Worm (Caenorhabditis elegans) whole organism, L3 larva: ENCODE results near the gene F22B5.10.

Experiments
- aly-2 ChIP-seq: fragments of 150-350 bp; optimal IDR thresholded peaks from 2 replicates; lab custom pipeline; 2014; ENCODE audit warnings: missing biosample characterization, missing genetic modification characterization
- ama-1 ChIP-seq: fragments of 150-350 bp; optimal IDR thresholded peaks from 2 replicates; lab custom pipeline; 2018
- ceh-82 ChIP-seq: fragments of 150-350 bp; optimal IDR thresholded peaks from 2 replicates; lab custom pipeline; 2014; ENCODE audit warnings: missing biosample characterization, missing genetic modification characterization
- elt-2 ChIP-seq: sonication (generic microtip); optimal IDR thresholded peaks from 2 replicates; lab custom pipeline; 2016; ENCODE audit warnings: missing genetic modification reagents, mild to moderate bottlenecking, missing genetic modification characterization, missing compliant biosample characterization
- elt-3 ChIP-seq, 3 experiments: fragments of 150-350 bp in 1 of 3; sonication (generic microtip) in 2 of 3; optimal IDR thresholded peaks; 2 replicates in 2 of 3; 4 replicates in 1 of 3; lab custom pipeline; 2014 to 2017; ENCODE audit warnings: missing biosample characterization in 3 of 3, missing genetic modification characterization in 3 of 3
- fkh-2 ChIP-seq: fragments of 150-350 bp; optimal IDR thresholded peaks from 2 replicates; lab custom pipeline; 2014; ENCODE audit warnings: missing biosample characterization, missing genetic modification reagents, missing genetic modification characterization
- mdl-1 ChIP-seq: fragments of 150-350 bp; optimal IDR thresholded peaks from 2 replicates; lab custom pipeline; 2014; ENCODE audit warnings: missing biosample characterization, missing genetic modification characterization

DNA sequence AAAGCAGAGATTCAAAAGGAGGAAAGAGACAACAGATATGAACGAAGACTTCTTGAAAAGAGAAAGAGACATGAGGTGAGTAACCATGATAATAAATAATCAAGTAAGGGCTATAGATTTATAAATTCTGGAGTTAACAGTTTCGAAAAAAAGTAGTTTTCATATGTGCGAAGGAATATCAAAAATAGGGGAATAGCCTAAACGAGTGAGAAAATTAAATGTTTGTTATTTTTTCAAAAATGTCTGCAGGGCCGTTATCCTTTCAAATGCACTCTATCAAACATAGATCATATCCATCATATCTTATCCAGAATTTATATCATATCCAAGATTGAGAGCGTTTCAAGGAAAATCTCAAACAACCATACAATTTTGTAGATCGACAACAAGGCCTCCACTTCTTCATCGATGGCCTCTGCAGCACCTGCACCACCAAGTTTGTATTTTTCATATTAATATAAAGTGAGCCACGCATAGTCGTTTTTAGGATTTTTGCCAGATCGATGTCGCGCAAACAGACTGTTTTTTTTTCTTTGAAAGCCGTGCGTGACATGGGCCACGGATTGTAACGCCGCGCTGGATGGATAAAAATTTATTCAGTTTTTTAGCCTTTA, 46.1 kb upstream of the F22B5.10 start:
- TF ChIP-seq elt-2 (tag; lab: Kevin White, UChicago) (no peak), ama-1 (lab: Kevin White, UChicago) (no peak), mdl-1 (tag; lab: Kevin White, UChicago) (no peak), aly-2 (no peak), fkh-2 (tag; lab: Kevin White, UChicago) (no peak), ceh-82 (tag; lab: Kevin White, UChicago) (no peak), elt-3 (tag; optimal IDR thresholded peaks at IDR 0.05; lab: Kevin White, UChicago) (no peak)
